Worm (Caenorhabditis elegans) whole organism, late embryonic: ENCODE results near the gene Y54G2A.44.

Experiments used
- C38D4.7 ChIP-seq: fragments of 200-800 bp; sonication (Bioruptor generic); optimal IDR thresholded peaks from 2 replicates; lab custom pipeline; 2018; ENCODE audit warnings: mild to moderate bottlenecking, missing genetic modification characterization, moderate library complexity, missing compliant biosample characterization
- F13H6.1 ChIP-seq: sonication (generic microtip); optimal IDR thresholded peaks from 2 replicates; lab custom pipeline; 2016; ENCODE audit warnings: missing genetic modification characterization, missing compliant biosample characterization
- K02D7.2 ChIP-seq: sonication (generic microtip); optimal IDR thresholded peaks from 2 replicates; lab custom pipeline; 2017; ENCODE audit warnings: mild to moderate bottlenecking, missing genetic modification characterization, missing compliant biosample characterization
- K09A11.1 ChIP-seq: sonication (generic microtip); optimal IDR thresholded peaks from 2 replicates; lab custom pipeline; 2017; ENCODE audit warnings: antibody characterized with exemption, mild to moderate bottlenecking, missing genetic modification characterization, missing compliant biosample characterization; ENCODE audit not compliant: insufficient read depth
- T23F11.4 ChIP-seq: fragments of 200-800 bp; sonication (Bioruptor generic); optimal IDR thresholded peaks from 2 replicates; lab custom pipeline; 2018; ENCODE audit warnings: mild to moderate bottlenecking, missing genetic modification characterization, missing compliant biosample characterization
- ama-1 ChIP-seq: fragments of 150-350 bp; optimal IDR thresholded peaks from 2 replicates; lab custom pipeline; 2014
- ceh-18 ChIP-seq: sonication (generic microtip); optimal IDR thresholded peaks from 2 replicates; lab custom pipeline; 2016; ENCODE audit warnings: missing genetic modification characterization, missing compliant biosample characterization
- ceh-19 ChIP-seq: fragments of 200-800 bp; sonication (Bioruptor generic); optimal IDR thresholded peaks from 2 replicates; lab custom pipeline; 2018; ENCODE audit warnings: mild to moderate bottlenecking, missing genetic modification characterization, missing compliant biosample characterization
- ceh-22 ChIP-seq: sonication (generic microtip); optimal IDR thresholded peaks from 2 replicates; lab custom pipeline; 2017; ENCODE audit warnings: missing biosample characterization, missing genetic modification characterization
- ceh-31 ChIP-seq: sonication (generic microtip); optimal IDR thresholded peaks from 2 replicates; lab custom pipeline; 2016; ENCODE audit warnings: missing genetic modification characterization, missing compliant biosample characterization
- ceh-34 ChIP-seq: sonication (generic microtip); optimal IDR thresholded peaks from 2 replicates; lab custom pipeline; 2016; ENCODE audit warnings: mild to moderate bottlenecking, missing genetic modification characterization, missing compliant biosample characterization
- ceh-6 ChIP-seq: fragments of 200-800 bp; sonication (Bioruptor generic); optimal IDR thresholded peaks from 2 replicates; lab custom pipeline; 2018; ENCODE audit warnings: mild to moderate bottlenecking, missing genetic modification characterization, missing compliant biosample characterization
- ceh-9 ChIP-seq: sonication (generic microtip); optimal IDR thresholded peaks from 2 replicates; lab custom pipeline; 2016; ENCODE audit warnings: mild to moderate bottlenecking, missing genetic modification characterization, inconsistent platforms, missing compliant biosample characterization
- elt-2 ChIP-seq: sonication (generic microtip); optimal IDR thresholded peaks from 2 replicates; lab custom pipeline; 2016; ENCODE audit warnings: missing genetic modification reagents, missing genetic modification characterization, missing compliant biosample characterization
- elt-4 ChIP-seq: sonication (generic microtip); optimal IDR thresholded peaks from 2 replicates; lab custom pipeline; 2016; ENCODE audit warnings: missing genetic modification characterization, missing compliant biosample characterization
- ets-4 ChIP-seq: sonication (generic microtip); optimal IDR thresholded peaks from 2 replicates; lab custom pipeline; 2016; ENCODE audit warnings: missing genetic modification characterization, missing compliant biosample characterization
- fax-1 ChIP-seq: sonication (generic microtip); optimal IDR thresholded peaks from 2 replicates; lab custom pipeline; 2016; ENCODE audit warnings: missing genotype, missing genetic modification characterization, missing compliant biosample characterization
- fkh-10 ChIP-seq: fragments of 150-350 bp; optimal IDR thresholded peaks from 2 replicates; lab custom pipeline; 2014; ENCODE audit warnings: missing biosample characterization, missing genetic modification reagents, missing genetic modification characterization
- hlh-13 ChIP-seq: fragments of 200-800 bp; sonication (Bioruptor generic); optimal IDR thresholded peaks from 2 replicates; lab custom pipeline; 2018; ENCODE audit warnings: mild to moderate bottlenecking, missing genetic modification characterization, missing compliant biosample characterization
- hlh-30 ChIP-seq: sonication (generic microtip); optimal IDR thresholded peaks from 2 replicates; lab custom pipeline; 2017; ENCODE audit warnings: antibody characterized with exemption, missing genetic modification characterization, missing compliant biosample characterization; ENCODE audit not compliant: insufficient read depth
- hlh-8 ChIP-seq: sonication (generic microtip); optimal IDR thresholded peaks from 2 replicates; lab custom pipeline; 2016; ENCODE audit warnings: missing genotype, missing genetic modification characterization, missing compliant biosample characterization
- lim-6 ChIP-seq: sonication (generic microtip); optimal IDR thresholded peaks from 2 replicates; lab custom pipeline; 2016; ENCODE audit warnings: missing genetic modification characterization, missing compliant biosample characterization
- nfya-1 ChIP-seq: sonication (generic microtip); optimal IDR thresholded peaks from 2 replicates; lab custom pipeline; 2017; ENCODE audit warnings: missing genetic modification characterization, mild to moderate bottlenecking, missing compliant biosample characterization, antibody characterized with exemption, moderate library complexity
- nhr-232 ChIP-seq: sonication (generic microtip); optimal IDR thresholded peaks from 2 replicates; lab custom pipeline; 2016; ENCODE audit warnings: missing genetic modification characterization, missing compliant biosample characterization
- npax-4 ChIP-seq: sonication (generic microtip); optimal IDR thresholded peaks from 2 replicates; lab custom pipeline; 2016; ENCODE audit warnings: missing genetic modification characterization, missing compliant biosample characterization
- odd-2 ChIP-seq: sonication (generic microtip); optimal IDR thresholded peaks from 2 replicates; lab custom pipeline; 2017; ENCODE audit warnings: antibody characterized with exemption, mild to moderate bottlenecking, missing genetic modification characterization, missing compliant biosample characterization
- pax-1 ChIP-seq: fragments of 150-350 bp; optimal IDR thresholded peaks from 2 replicates; lab custom pipeline; 2014; ENCODE audit warnings: missing biosample characterization, missing genetic modification characterization
- pha-4 ChIP-seq: fragments of 150-350 bp; optimal IDR thresholded peaks from 2 replicates; lab custom pipeline; 2018; ENCODE audit warnings: missing biosample characterization, missing genetic modification reagents, missing genetic modification characterization
- pros-1 ChIP-seq: fragments of 150-350 bp; optimal IDR thresholded peaks from 2 replicates; lab custom pipeline; 2014; ENCODE audit warnings: missing biosample characterization, missing genetic modification reagents, missing genetic modification characterization
- rnt-1 ChIP-seq: sonication (generic microtip); optimal IDR thresholded peaks from 2 replicates; lab custom pipeline; 2016; ENCODE audit warnings: missing genetic modification characterization, missing compliant biosample characterization
- sdc-2 ChIP-seq: sonication (generic microtip); optimal IDR thresholded peaks from 2 replicates; lab custom pipeline; 2016; ENCODE audit warnings: missing genotype, missing genetic modification characterization, missing compliant biosample characterization
- sox-2 ChIP-seq: fragments of 200-800 bp; sonication (Bioruptor generic); IDR thresholded peaks from 2 replicates; pipeline ENCODE4 v1.3.6; 2022; ENCODE audit warnings: missing genetic modification reagents, missing genetic modification characterization, missing compliant biosample characterization
- sox-4 ChIP-seq: sonication (generic microtip); optimal IDR thresholded peaks from 2 replicates; lab custom pipeline; 2017; ENCODE audit warnings: mild to moderate bottlenecking, missing genetic modification characterization, inconsistent platforms, missing compliant biosample characterization
- tbx-2 ChIP-seq: sonication (generic microtip); optimal IDR thresholded peaks from 2 replicates; lab custom pipeline; 2016; ENCODE audit warnings: missing genetic modification characterization, missing compliant biosample characterization
- tbx-7 ChIP-seq: sonication (generic microtip); optimal IDR thresholded peaks from 2 replicates; lab custom pipeline; 2016; ENCODE audit warnings: missing genotype, missing genetic modification characterization, missing compliant biosample characterization
- unc-55 ChIP-seq: sonication (generic microtip); optimal IDR thresholded peaks from 2 replicates; lab custom pipeline; 2017; ENCODE audit warnings: missing biosample characterization, missing genetic modification reagents, missing genetic modification characterization
- zip-5 ChIP-seq: sonication (generic microtip); optimal IDR thresholded peaks from 2 replicates; lab custom pipeline; 2016; ENCODE audit warnings: missing genetic modification characterization, missing compliant biosample characterization
- ztf-16 ChIP-seq: sonication (generic microtip); optimal IDR thresholded peaks from 2 replicates; lab custom pipeline; 2017; ENCODE audit warnings: missing genetic modification characterization, missing compliant biosample characterization

Gene Y54G2A.44

ce11 chrIV:2772209-2772851 is 29.3 kb upstream of the Y54G2A.44 start:
- TF ChIP-seq ceh-31 (no peak), hlh-30 (tag; lab: Kevin White, UChicago) (peak; percentile 58), pha-4 (tag; lab: Kevin White, UChicago) (no peak), ama-1 (lab: Kevin White, UChicago) (no peak), K02D7.2 (tag; lab: Kevin White, UChicago) (no peak), odd-2 (tag; lab: Kevin White, UChicago) (no peak), npax-4 (tag; lab: Kevin White, UChicago) (no peak)

- TF ChIP-seq hlh-30 (tag; lab: Kevin White, UChicago) (peak; percentile 69), rnt-1 (no peak)
Observed at ce11 chrIV:2773382-2773979, 28.2 kb upstream of the Y54G2A.44 start.

DNA sequence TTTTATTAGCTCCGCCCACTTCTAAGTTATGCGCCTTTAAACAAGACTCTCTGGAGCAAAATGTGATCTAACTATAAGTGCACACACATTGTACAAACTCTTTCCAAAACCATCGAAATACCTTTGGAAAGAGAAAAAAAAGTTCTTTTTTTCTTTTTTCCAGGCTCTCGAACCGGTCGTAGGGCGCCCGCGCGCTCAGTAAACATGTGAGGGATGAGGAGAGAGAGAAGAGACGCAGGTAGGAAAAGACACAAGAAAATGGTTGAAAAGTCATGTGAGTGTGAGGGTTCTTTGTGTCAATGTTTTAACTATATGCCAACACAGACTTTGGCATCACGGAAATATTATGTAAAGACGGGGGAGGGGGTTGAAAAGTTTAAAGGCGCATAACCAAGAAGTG is 27.2 kb upstream of the Y54G2A.44 start:
- TF ChIP-seq F13H6.1 (tag; lab: Kevin White, UChicago) = peak; percentile 13
- TF ChIP-seq K02D7.2 (tag; lab: Kevin White, UChicago) = no peak
- no peak for TF ChIP-seq C38D4.7 (GFP tag; lab: Kevin White, UChicago)
- no peak for TF ChIP-seq ztf-16 (tag; lab: Kevin White, UChicago)
- TF ChIP-seq sdc-2 (tag; lab: Kevin White, UChicago) = no peak
- peak; percentile 91 for TF ChIP-seq hlh-30 (tag; lab: Kevin White, UChicago)
- no peak for TF ChIP-seq pha-4 (tag; lab: Kevin White, UChicago)
- peak; percentile 30 for TF ChIP-seq nfya-1 (tag; lab: Kevin White, UChicago)
- no peak for TF ChIP-seq sox-2 (GFP tag; lab: Robert Waterston, UW)
- no peak for TF ChIP-seq ceh-9 (tag; lab: Kevin White, UChicago)
- TF ChIP-seq fax-1 = no peak
- peak; percentile 60 for TF ChIP-seq ceh-31
- TF ChIP-seq rnt-1 = no peak
- TF ChIP-seq elt-4 (tag; lab: Kevin White, UChicago) = no peak
- TF ChIP-seq fkh-10 = no peak
- no peak for TF ChIP-seq tbx-7 (tag; lab: Kevin White, UChicago)
- no peak for TF ChIP-seq lim-6 (tag; lab: Kevin White, UChicago)
- no peak for TF ChIP-seq T23F11.4 (GFP tag; lab: Kevin White, UChicago)
- TF ChIP-seq hlh-8 (tag; lab: Kevin White, UChicago) = no peak
- no peak for TF ChIP-seq K09A11.1 (tag; lab: Kevin White, UChicago)
- peak; percentile 35 for TF ChIP-seq ceh-19
- TF ChIP-seq elt-2 (tag; lab: Kevin White, UChicago) = no peak
- TF ChIP-seq pros-1 (tag; lab: Kevin White, UChicago) = no peak
- peak; percentile 62 for TF ChIP-seq ceh-18 (tag; lab: Kevin White, UChicago)
- no peak for TF ChIP-seq zip-5 (tag; lab: Kevin White, UChicago)
- TF ChIP-seq ets-4 (tag; lab: Kevin White, UChicago) = peak; percentile 12

DNA sequence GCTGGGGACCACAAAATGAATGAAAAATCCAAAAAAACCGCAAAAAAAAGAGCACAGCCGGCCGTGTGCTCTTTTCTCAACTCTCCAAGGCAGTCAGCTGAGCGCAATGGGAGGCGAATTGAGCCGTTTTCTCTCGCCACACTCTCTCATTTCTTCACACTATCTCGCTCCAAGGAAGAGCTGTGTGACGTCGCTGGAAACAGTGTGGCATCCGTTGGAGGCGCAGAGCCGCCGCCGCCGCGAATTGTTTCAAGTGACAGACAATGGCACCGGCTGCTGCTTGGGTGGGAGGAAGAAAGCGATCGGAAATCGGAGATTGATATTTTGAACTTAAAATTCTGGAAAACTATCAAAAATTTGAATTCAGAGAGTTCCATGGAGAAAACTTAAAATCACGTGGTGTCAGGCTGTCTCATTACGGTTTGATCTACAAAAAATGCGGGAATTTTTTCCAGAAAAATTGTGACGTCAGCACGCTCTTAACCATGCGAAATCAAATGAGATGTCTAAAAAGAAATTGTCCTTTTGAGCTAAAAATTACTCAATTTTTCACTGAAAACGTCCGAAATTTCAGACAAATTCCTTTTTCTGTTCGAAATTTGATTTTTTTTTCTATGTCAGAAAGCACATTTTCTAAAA is 25.5 kb upstream of the Y54G2A.44 start:
- TF ChIP-seq unc-55 = peak; percentile 6
- TF ChIP-seq tbx-2 (tag; lab: Kevin White, UChicago) = peak; percentile 2
- TF ChIP-seq ceh-18 (tag; lab: Kevin White, UChicago) = peak; percentile 57
- peak; percentile 61 for TF ChIP-seq rnt-1
- TF ChIP-seq nfya-1 (tag; lab: Kevin White, UChicago) = peak; percentile 31
- no peak for TF ChIP-seq ceh-6
- peak; percentile 58 for TF ChIP-seq ceh-31
- TF ChIP-seq pax-1 (tag; lab: Kevin White, UChicago) = no peak
- peak; percentile 32 for TF ChIP-seq ceh-19
- TF ChIP-seq hlh-30 (tag; lab: Kevin White, UChicago) = peak; percentile 72
- peak; percentile 14 for TF ChIP-seq sox-4 (tag; lab: Kevin White, UChicago)
- TF ChIP-seq nhr-232 (tag; lab: Kevin White, UChicago) = no peak
- TF ChIP-seq hlh-8 (tag; lab: Kevin White, UChicago) = peak; percentile 2
- no peak for TF ChIP-seq ceh-22 (tag; lab: Kevin White, UChicago)
- TF ChIP-seq ceh-34 (tag; lab: Kevin White, UChicago) = peak; percentile 33
- no peak for TF ChIP-seq hlh-13
